Fruit fly (Drosophila melanogaster): ENCODE results near the gene CG8944.

Gene CG8944

DNA sequence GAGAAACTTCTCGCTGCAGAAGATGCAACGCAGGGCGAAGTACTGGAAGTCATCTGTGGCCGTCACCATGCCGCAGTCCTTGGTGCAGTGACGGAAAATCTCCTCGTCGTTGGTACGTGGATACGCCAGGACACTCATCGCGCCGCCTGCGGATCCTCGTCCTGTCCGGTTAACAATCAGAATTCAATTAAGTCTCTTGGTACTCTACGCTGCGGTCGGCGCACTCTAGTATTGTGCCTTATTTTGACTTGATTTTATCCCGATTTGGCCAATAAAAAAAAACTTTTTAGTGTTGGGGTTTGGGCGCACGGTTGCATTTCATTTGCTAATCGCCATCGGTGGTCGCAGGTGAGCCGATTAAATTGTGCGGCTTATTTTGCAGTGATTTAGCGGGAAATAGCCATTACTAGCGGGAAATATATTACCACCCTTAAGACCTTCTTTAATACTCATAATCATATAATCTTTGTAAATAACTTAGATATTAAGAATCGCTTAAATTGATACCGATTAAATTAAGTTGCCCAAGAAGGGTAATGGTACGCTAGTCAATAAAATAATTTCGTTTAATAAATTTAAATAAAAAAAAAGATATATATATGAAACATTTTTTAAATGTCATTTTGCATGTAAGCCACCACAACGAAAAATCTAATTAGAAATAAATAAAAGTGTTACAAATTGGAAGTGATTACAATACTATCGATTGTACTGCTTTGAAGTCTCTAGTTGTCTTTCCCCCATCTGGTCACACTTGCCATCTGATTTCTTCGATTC, at the start of gene CG8944, which contains the start of gene CCT6:
CG8944 (minus strand) TSS at position 327 of the 777 bp plus-strand sequence.
CCT6 (plus strand) TSS at position 744 of the 777 bp plus-strand sequence.
- TF ChIP-seq CG15710 (tag; optimal IDR thresholded peaks at IDR 0.05) (no peak), CG10348 (GFP tag; IDR thresholded peaks at IDR 0.05) (no peak), CG32121 (GFP tag; IDR thresholded peaks at IDR 0.05) (no peak)

DNA sequence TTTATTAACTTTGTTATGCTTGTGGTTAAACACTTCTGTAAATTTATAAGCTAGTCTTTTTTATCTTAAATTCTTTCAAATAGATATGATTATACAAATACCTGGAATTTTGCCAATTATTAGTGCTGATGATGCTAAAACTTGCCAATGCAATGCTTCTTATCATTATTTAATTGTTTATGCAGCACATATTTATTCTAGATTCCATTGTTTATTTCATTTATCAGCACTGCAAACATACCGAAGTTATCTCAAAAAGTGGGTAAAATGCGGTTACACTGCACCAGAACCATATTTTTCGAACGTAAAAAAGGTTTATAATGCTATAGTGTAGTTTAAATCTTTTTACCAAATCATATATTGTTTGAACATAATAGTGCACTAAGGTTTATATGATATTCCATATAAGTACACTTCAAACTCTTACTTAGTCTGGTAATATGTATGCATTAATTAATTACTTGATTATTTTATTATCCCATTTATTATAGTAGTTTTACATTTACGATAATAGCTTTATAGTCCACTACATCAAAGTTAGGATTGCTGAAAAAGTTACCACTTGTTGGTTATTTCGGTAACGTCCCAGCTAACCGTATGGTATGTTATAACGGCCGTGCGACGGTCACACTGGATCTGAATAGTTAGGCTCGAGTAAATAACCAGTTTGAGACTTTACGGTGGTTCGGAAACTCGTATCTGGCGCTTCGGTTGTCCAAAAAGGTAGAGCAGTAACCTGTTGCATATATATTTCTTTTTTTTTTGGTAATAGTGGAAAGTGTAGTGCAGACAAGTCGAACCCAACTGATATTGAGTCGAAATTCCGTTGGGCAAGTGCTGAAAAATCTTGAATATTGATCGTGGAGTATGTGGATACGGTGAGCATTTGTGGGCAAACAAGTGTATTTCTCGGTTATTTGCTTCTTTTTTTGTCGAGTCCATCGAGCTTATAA, 42.5 kb upstream of the CG8944 start, which contains the start of gene Rhp:
Rhp (plus strand) TSS at position 663 of the 953 bp plus-strand sequence.
- peak; percentile 35 for TF ChIP-seq CG9948 (tag; optimal IDR thresholded peaks at IDR 0.05)
- no peak for TF ChIP-seq CG13204 (GFP tag; optimal IDR thresholded peaks at IDR 0.05)
- TF ChIP-seq rn (GFP tag; IDR thresholded peaks at IDR 0.05) = no peak
- peak; percentile 30; the same call in 1 of the 2 replicates for TF ChIP-seq Ets98B (GFP tag; IDR thresholded peaks at IDR 0.05)
- no peak; the same call in 1 of the 2 replicates for TF ChIP-seq CG12605 (GFP tag; IDR thresholded peaks at IDR 0.05)
- peak; percentile 79 for TF ChIP-seq gl (tag; optimal IDR thresholded peaks at IDR 0.05)
- peak; percentile 35 for TF ChIP-seq EcR (GFP tag; optimal IDR thresholded peaks at IDR 0.05)
- TF ChIP-seq CG4496 (GFP tag; IDR thresholded peaks at IDR 0.05) = peak; percentile 59; the same call in 2 of the 3 replicates
- peak; percentile 19; the same call in 1 of the 2 replicates for TF ChIP-seq CG32121 (GFP tag; IDR thresholded peaks at IDR 0.05)
- peak; percentile 58 for TF ChIP-seq CG17806 (tag; optimal IDR thresholded peaks at IDR 0.05)
- TF ChIP-seq CG10348 (GFP tag; IDR thresholded peaks at IDR 0.05) = no peak
- peak; percentile 59 for TF ChIP-seq CG34367 (tag; optimal IDR thresholded peaks at IDR 0.05)
- peak; percentile 60 for TF ChIP-seq CG15710 (tag; optimal IDR thresholded peaks at IDR 0.05)
- TF ChIP-seq Snoo (tag; optimal IDR thresholded peaks at IDR 0.05) = peak; percentile 55

- TF ChIP-seq CG34367 (tag; optimal IDR thresholded peaks at IDR 0.05) = no peak
- no peak for TF ChIP-seq CG8159 (tag; optimal IDR thresholded peaks at IDR 0.05)
- TF ChIP-seq rn (GFP tag; IDR thresholded peaks at IDR 0.05) = no peak
- TF ChIP-seq CG15710 (tag; optimal IDR thresholded peaks at IDR 0.05) = no peak
- TF ChIP-seq CG9948 (tag; optimal IDR thresholded peaks at IDR 0.05) = no peak
- TF ChIP-seq CG4496 (GFP tag; IDR thresholded peaks at IDR 0.05) = no peak
- no peak for TF ChIP-seq Pif1A (GFP tag; optimal IDR thresholded peaks at IDR 0.05)
- no peak for TF ChIP-seq EcR (GFP tag; optimal IDR thresholded peaks at IDR 0.05)
- TF ChIP-seq CG17806 (tag; optimal IDR thresholded peaks at IDR 0.05) = no peak
- no peak for TF ChIP-seq CG10348 (GFP tag; IDR thresholded peaks at IDR 0.05)
- TF ChIP-seq gl (tag; optimal IDR thresholded peaks at IDR 0.05) = no peak
- no peak for TF ChIP-seq Ets98B (GFP tag; IDR thresholded peaks at IDR 0.05)
Observed at dm6 chrX:15786242-15786641, 40.2 kb upstream of the CG8944 start.

DNA sequence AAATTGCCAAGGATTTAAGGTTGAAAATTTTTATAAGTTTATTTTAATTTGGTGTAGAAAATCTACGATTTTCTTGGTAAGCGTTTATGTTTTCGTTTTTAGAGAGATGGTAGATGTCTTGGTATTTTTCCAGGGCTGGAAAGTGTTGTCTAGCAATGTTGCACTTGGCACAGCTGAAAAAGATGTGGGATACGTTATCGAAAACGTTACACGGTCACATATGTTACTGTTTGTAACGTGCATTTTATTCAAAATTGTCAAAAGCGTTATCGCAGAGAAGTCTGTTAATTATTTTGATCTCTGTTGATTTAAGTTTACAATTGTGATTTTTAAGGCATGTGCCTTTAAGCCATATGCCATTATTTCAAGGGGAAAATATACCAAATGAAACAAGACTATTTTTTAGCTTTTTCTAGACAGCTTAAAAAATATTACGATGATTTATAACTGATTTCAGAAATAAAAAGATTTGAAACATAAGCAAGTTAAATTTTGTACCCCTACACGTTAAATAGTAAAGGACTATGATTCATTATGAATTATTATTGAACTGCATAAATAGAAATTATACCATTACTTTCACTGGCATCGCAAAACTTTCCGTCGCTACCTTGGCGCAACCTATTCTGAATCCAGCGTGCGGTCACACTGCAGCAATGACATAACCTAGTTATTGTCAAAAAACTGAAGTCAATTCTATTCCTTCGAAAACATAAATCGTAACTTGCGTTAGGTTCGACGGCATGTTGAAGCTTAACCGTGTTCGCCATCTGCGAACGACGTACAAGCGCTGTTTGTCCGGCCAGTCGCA, 39.6 kb upstream of the CG8944 start, which contains the start of the genes Paf-AHalpha and mRpS30:
Paf-AHalpha (minus strand) TSS at position 155 of the 811 bp plus-strand sequence.
mRpS30 (plus strand) TSS at position 619 of the 811 bp plus-strand sequence.
- TF ChIP-seq D1 (tag; optimal IDR thresholded peaks at IDR 0.05) (no peak), CG8301 (tag; optimal IDR thresholded peaks at IDR 0.05) (no peak), CG4496 (GFP tag; IDR thresholded peaks at IDR 0.05) (no peak), EcR (GFP tag; optimal IDR thresholded peaks at IDR 0.05) (no peak), CG15710 (tag; optimal IDR thresholded peaks at IDR 0.05) (no peak), Pif1A (GFP tag; optimal IDR thresholded peaks at IDR 0.05) (no peak), CG12605 (GFP tag; IDR thresholded peaks at IDR 0.05) (no peak)

- TF ChIP-seq CG10348 (GFP tag; IDR thresholded peaks at IDR 0.05) = no peak
- TF ChIP-seq EcR (GFP tag; optimal IDR thresholded peaks at IDR 0.05) = no peak
- no peak for TF ChIP-seq Pif1B (GFP tag; optimal IDR thresholded peaks at IDR 0.05)
- no peak for TF ChIP-seq Snoo (tag; optimal IDR thresholded peaks at IDR 0.05)
- no peak for TF ChIP-seq Ets98B (GFP tag; IDR thresholded peaks at IDR 0.05)
Observed at dm6 chrX:15783610-15784009, 37.6 kb upstream of the CG8944 start, which contains the start of gene Efhc1.1. Efhc1.1 (minus strand) TSS chrX:15783710.

- TF ChIP-seq Pif1B (GFP tag; optimal IDR thresholded peaks at IDR 0.05) = no peak
- TF ChIP-seq fd96Ca (GFP tag; IDR thresholded peaks at IDR 0.05) = no peak
- no peak for TF ChIP-seq CG34367 (tag; optimal IDR thresholded peaks at IDR 0.05)
- TF ChIP-seq CG15710 (tag; optimal IDR thresholded peaks at IDR 0.05) = no peak
- TF ChIP-seq Snoo (tag; optimal IDR thresholded peaks at IDR 0.05) = no peak
- TF ChIP-seq rn (GFP tag; IDR thresholded peaks at IDR 0.05) = no peak
- no peak for TF ChIP-seq CG10348 (GFP tag; IDR thresholded peaks at IDR 0.05)
- no peak for TF ChIP-seq CG9948 (tag; optimal IDR thresholded peaks at IDR 0.05)
- no peak for TF ChIP-seq CG12605 (GFP tag; IDR thresholded peaks at IDR 0.05)
- TF ChIP-seq CG4496 (GFP tag; IDR thresholded peaks at IDR 0.05) = no peak
- no peak for TF ChIP-seq CG8159 (tag; optimal IDR thresholded peaks at IDR 0.05)
- TF ChIP-seq Pif1A (GFP tag; optimal IDR thresholded peaks at IDR 0.05) = no peak
- TF ChIP-seq EcR (GFP tag; optimal IDR thresholded peaks at IDR 0.05) = no peak
Observed at dm6 chrX:15778846-15779245, 32.8 kb upstream of the CG8944 start, which contains the start of gene CG43673. CG43673 (plus strand) TSS chrX:15779146.

Measured in whole organism, pupa.